Worm (Caenorhabditis elegans) whole organism, L1 larva: ENCODE data around the gene oac-42.

Experiments used
- C04F5.9 ChIP-seq: sonication (generic microtip); optimal IDR thresholded peaks from 2 replicates; lab custom pipeline; 2016; ENCODE audit warnings: missing genetic modification characterization, missing compliant biosample characterization
- C16A3.4 ChIP-seq: fragments of 150-350 bp; optimal IDR thresholded peaks from 2 replicates; lab custom pipeline; 2014; ENCODE audit warnings: missing biosample characterization, missing genetic modification characterization
- C34B4.2 ChIP-seq: sonication (generic microtip); optimal IDR thresholded peaks from 2 replicates; lab custom pipeline; 2017; ENCODE audit warnings: mild to moderate bottlenecking, missing genetic modification characterization, missing compliant biosample characterization
- F16B12.6 ChIP-seq: fragments of 150-350 bp; optimal IDR thresholded peaks from 2 replicates; lab custom pipeline; 2014; ENCODE audit warnings: missing biosample characterization, missing genetic modification characterization
- Y116A8C.19 ChIP-seq: sonication (generic microtip); optimal IDR thresholded peaks from 2 replicates; lab custom pipeline; 2016; ENCODE audit warnings: missing compliant biosample characterization, missing genetic modification characterization, borderline replicate concordance
- aly-2 ChIP-seq: fragments of 150-350 bp; optimal IDR thresholded peaks from 2 replicates; lab custom pipeline; 2014; ENCODE audit warnings: missing biosample characterization, missing genetic modification characterization
- blmp-1 ChIP-seq: fragments of 150-350 bp; optimal IDR thresholded peaks from 2 replicates; lab custom pipeline; 2014; ENCODE audit warnings: missing biosample characterization, missing genetic modification characterization
- ceh-63 ChIP-seq: fragments of 200-800 bp; sonication (Bioruptor generic); optimal IDR thresholded peaks from 2 replicates; lab custom pipeline; 2018; ENCODE audit warnings: mild to moderate bottlenecking, missing genetic modification characterization, missing compliant biosample characterization
- ceh-8 ChIP-seq: fragments of 200-800 bp; sonication (Bioruptor generic); optimal IDR thresholded peaks from 2 replicates; lab custom pipeline; 2018; ENCODE audit warnings: mild to moderate bottlenecking, missing genetic modification characterization, moderate library complexity, missing compliant biosample characterization
- ceh-88 ChIP-seq: fragments of 200-800 bp; sonication (Bioruptor generic); IDR thresholded peaks from 2 replicates; pipeline ENCODE4 v1.3.6; 2022; ENCODE audit warnings: missing genetic modification characterization, missing compliant biosample characterization
- ces-1 ChIP-seq: fragments of 150-350 bp; optimal IDR thresholded peaks from 2 replicates; lab custom pipeline; 2014; ENCODE audit warnings: missing biosample characterization, missing genetic modification reagents, missing genetic modification characterization
- dpl-1 ChIP-seq, 3 experiments: fragments of 150-350 bp in 2 of 3; sonication (generic microtip) in 1 of 3; optimal IDR thresholded peaks; 2 replicates each; lab custom pipeline; 2014 to 2017; ENCODE audit warnings: missing biosample characterization in 3 of 3, missing genetic modification characterization in 3 of 3, missing genetic modification reagents in 3 of 3
- efl-3 ChIP-seq: fragments of 200-800 bp; sonication (Bioruptor generic); optimal IDR thresholded peaks from 2 replicates; lab custom pipeline; 2018; ENCODE audit warnings: mild to moderate bottlenecking, missing genetic modification characterization, missing compliant biosample characterization
- egl-13 ChIP-seq: sonication (generic microtip); optimal IDR thresholded peaks from 2 replicates; lab custom pipeline; 2016; ENCODE audit warnings: missing genotype, missing genetic modification reagents, missing genetic modification characterization, missing compliant biosample characterization
- elt-2 ChIP-seq: sonication (generic microtip); optimal IDR thresholded peaks from 2 replicates; lab custom pipeline; 2016; ENCODE audit warnings: missing genetic modification characterization, mild to moderate bottlenecking, inconsistent platforms, missing compliant biosample characterization, missing genetic modification reagents
- fkh-10 ChIP-seq: sonication (generic microtip); optimal IDR thresholded peaks from 2 replicates; lab custom pipeline; 2017; ENCODE audit warnings: missing biosample characterization, missing genetic modification reagents, missing genetic modification characterization
- fkh-4 ChIP-seq: sonication (generic microtip); optimal IDR thresholded peaks from 2 replicates; lab custom pipeline; 2016; ENCODE audit warnings: missing compliant biosample characterization, missing genetic modification characterization, borderline replicate concordance
- hlh-4 ChIP-seq: sonication (generic microtip); optimal IDR thresholded peaks from 2 replicates; lab custom pipeline; 2016; ENCODE audit warnings: mild to moderate bottlenecking, missing genetic modification characterization, missing compliant biosample characterization
- isw-1 ChIP-seq: fragments of 200-800 bp; sonication (Bioruptor generic); IDR thresholded peaks from 2 replicates; pipeline ENCODE4 v1.3.6; 2022; ENCODE audit warnings: missing genetic modification characterization, missing compliant biosample characterization
- lin-13 ChIP-seq: fragments of 150-350 bp; optimal IDR thresholded peaks from 2 replicates; lab custom pipeline; 2014; ENCODE audit warnings: missing biosample characterization, missing genetic modification reagents, missing genetic modification characterization
- lin-14 ChIP-seq: fragments of 200-800 bp; sonication (Bioruptor generic); optimal IDR thresholded peaks from 2 replicates; lab custom pipeline; 2018; ENCODE audit warnings: mild to moderate bottlenecking, missing genetic modification characterization, moderate library complexity, missing compliant biosample characterization
- lin-35 ChIP-seq, 2 experiments: fragments of 150-350 bp; optimal IDR thresholded peaks; 2 replicates each; lab custom pipeline; 2014; ENCODE audit warnings: missing biosample characterization in 2 of 2, missing genetic modification characterization in 2 of 2, missing genetic modification reagents in 2 of 2
- lin-39 ChIP-seq: fragments of 150-350 bp; optimal IDR thresholded peaks from 2 replicates; lab custom pipeline; 2014; ENCODE audit warnings: missing biosample characterization, missing genetic modification reagents, missing genetic modification characterization
- lir-3 ChIP-seq: sonication (generic microtip); optimal IDR thresholded peaks from 2 replicates; lab custom pipeline; 2016; ENCODE audit warnings: mild to moderate bottlenecking, missing genetic modification characterization, moderate library complexity, missing compliant biosample characterization; ENCODE audit not compliant: poor library complexity
- lsy-2 ChIP-seq, 2 experiments: fragments of 150-350 bp; optimal IDR thresholded peaks; 2 replicates each; lab custom pipeline; 2014; ENCODE audit warnings: missing biosample characterization in 2 of 2, missing genetic modification characterization in 2 of 2
- mdl-1 ChIP-seq, 2 experiments: fragments of 150-350 bp; optimal IDR thresholded peaks; 2 replicates each; lab custom pipeline; 2014 to 2017; ENCODE audit warnings: missing biosample characterization in 2 of 2, missing genetic modification characterization in 2 of 2, inconsistent platforms in 1 of 2
- nhr-11 ChIP-seq: fragments of 150-350 bp; optimal IDR thresholded peaks from 2 replicates; lab custom pipeline; 2014; ENCODE audit warnings: missing biosample characterization, missing genetic modification characterization
- nhr-19 ChIP-seq: fragments of 200-800 bp; sonication (Bioruptor generic); conservative IDR thresholded peaks from 2 replicates; pipeline ENCODE4 v1.3.6; 2022; ENCODE audit warnings: missing genetic modification characterization, missing compliant biosample characterization
- nhr-20 ChIP-seq: sonication (generic microtip); optimal IDR thresholded peaks from 2 replicates; lab custom pipeline; 2016; ENCODE audit warnings: mild to moderate bottlenecking, missing genetic modification characterization, missing compliant biosample characterization
- nhr-28 ChIP-seq: fragments of 150-350 bp; optimal IDR thresholded peaks from 2 replicates; lab custom pipeline; 2014; ENCODE audit warnings: missing biosample characterization, missing genetic modification characterization
- nhr-84 ChIP-seq: sonication (generic microtip); optimal IDR thresholded peaks from 2 replicates; lab custom pipeline; 2017; ENCODE audit warnings: missing biosample characterization, missing genetic modification characterization
- nhr-85 ChIP-seq: sonication (generic microtip); peaks from one replicate; lab custom pipeline; 2016; ENCODE audit warnings: missing genetic modification characterization, inconsistent platforms, missing compliant biosample characterization
- rnt-1 ChIP-seq: sonication (generic microtip); optimal IDR thresholded peaks from 2 replicates; lab custom pipeline; 2016; ENCODE audit warnings: mild to moderate bottlenecking, missing genetic modification characterization, moderate library complexity, missing compliant biosample characterization
- sox-4 ChIP-seq: sonication (generic microtip); optimal IDR thresholded peaks from 2 replicates; lab custom pipeline; 2016; ENCODE audit warnings: missing genetic modification characterization, missing compliant biosample characterization
- sptf-1 ChIP-seq: fragments of 150-350 bp; optimal IDR thresholded peaks from 2 replicates; lab custom pipeline; 2014; ENCODE audit warnings: missing biosample characterization, missing genetic modification characterization
- sup-37 ChIP-seq: fragments of 200-800 bp; sonication (Bioruptor generic); optimal IDR thresholded peaks from 2 replicates; lab custom pipeline; 2018; ENCODE audit warnings: mild to moderate bottlenecking, missing genetic modification characterization, missing compliant biosample characterization
- tlp-1 ChIP-seq: fragments of 150-350 bp; optimal IDR thresholded peaks from 2 replicates; lab custom pipeline; 2014; ENCODE audit warnings: missing biosample characterization, missing genetic modification characterization
- unc-130 ChIP-seq: fragments of 150-350 bp; optimal IDR thresholded peaks from 2 replicates; lab custom pipeline; 2017; ENCODE audit warnings: missing biosample characterization, missing genetic modification characterization, inconsistent platforms
- unc-62 ChIP-seq: fragments of 150-350 bp; optimal IDR thresholded peaks from 2 replicates; lab custom pipeline; 2014; ENCODE audit warnings: missing biosample characterization, missing genetic modification reagents, missing genetic modification characterization
- unc-98 ChIP-seq: fragments of 200-800 bp; sonication (Bioruptor generic); IDR thresholded peaks from 2 replicates; pipeline ENCODE4 v1.3.6; 2022; ENCODE audit warnings: missing genetic modification characterization, missing compliant biosample characterization
- xbp-1 ChIP-seq: sonication (generic microtip); optimal IDR thresholded peaks from 2 replicates; lab custom pipeline; 2016; ENCODE audit warnings: missing genetic modification characterization, missing compliant biosample characterization
- zag-1 ChIP-seq: fragments of 150-350 bp; optimal IDR thresholded peaks from 2 replicates; lab custom pipeline; 2014; ENCODE audit warnings: missing biosample characterization, missing genetic modification characterization
- zip-4 ChIP-seq: fragments of 200-800 bp; sonication (Bioruptor generic); optimal IDR thresholded peaks from 2 replicates; lab custom pipeline; 2018; ENCODE audit warnings: mild to moderate bottlenecking, missing genetic modification characterization, moderate library complexity, missing compliant biosample characterization
- ztf-4 ChIP-seq: fragments of 150-350 bp; optimal IDR thresholded peaks from 2 replicates; lab custom pipeline; 2014; ENCODE audit warnings: missing biosample characterization, missing genetic modification characterization

The oac-42 gene

ce11 chrV:15880705-15881104, 3.9 kb downstream of the oac-42 start (continued):
- peak; percentile 43 for TF ChIP-seq nhr-19 (GFP tag; lab: Robert Waterston, UW)
- TF ChIP-seq C04F5.9 (tag; lab: Kevin White, UChicago): no peak

ce11 chrV:15880033-15880432, 4.6 kb downstream of the oac-42 start:
- TF ChIP-seq lin-35 (GFP tag; optimal IDR thresholded peaks at IDR 0.05; lab: Kevin White, UChicago) (peak in 1 of 2 experiments; percentile 9), lin-13 (GFP tag; lab: Kevin White, UChicago) (no peak), elt-2 (tag; lab: Kevin White, UChicago) (peak; percentile 39)

ce11 chrV:15879508-15879907, 5.1 kb downstream of the oac-42 start, which contains the start of gene nhr-84:
Gene nhr-84 (minus strand): TSS chrV:15879608.
- no peak for TF ChIP-seq unc-62 (GFP tag; lab: Kevin White, UChicago)
- TF ChIP-seq mdl-1 (tag; optimal IDR thresholded peaks at IDR 0.05; lab: Kevin White, UChicago): no peak
- TF ChIP-seq ceh-63 (GFP tag; lab: Kevin White, UChicago): no peak
- TF ChIP-seq hlh-4 (tag; lab: Kevin White, UChicago): no peak
- no peak for TF ChIP-seq egl-13 (tag; lab: Kevin White, UChicago)
- TF ChIP-seq nhr-84 (tag; lab: Kevin White, UChicago): no peak
- no peak for TF ChIP-seq nhr-28 (tag; lab: Kevin White, UChicago)
- TF ChIP-seq dpl-1 (GFP tag; optimal IDR thresholded peaks at IDR 0.05; lab: Kevin White, UChicago): no peak
- no peak for TF ChIP-seq unc-130 (tag; lab: Kevin White, UChicago)

- no peak for TF ChIP-seq lsy-2 (tag; optimal IDR thresholded peaks at IDR 0.05; lab: Kevin White, UChicago)
- TF ChIP-seq lin-14 (GFP tag; lab: Kevin White, UChicago): no peak
- TF ChIP-seq efl-3 (GFP tag; lab: Kevin White, UChicago): no peak
- TF ChIP-seq aly-2 (tag; lab: Kevin White, UChicago): no peak
- no peak for TF ChIP-seq zag-1 (tag; lab: Kevin White, UChicago)
- no peak for TF ChIP-seq sox-4
- TF ChIP-seq fkh-10 (GFP tag; lab: Kevin White, UChicago): no peak
- TF ChIP-seq ceh-88: no peak
- TF ChIP-seq zip-4 (GFP tag; lab: Kevin White, UChicago): no peak
- no peak for TF ChIP-seq nhr-84 (tag; lab: Kevin White, UChicago)
These were observed 8.3 kb downstream of the oac-42 start, which contains the start of gene nhr-102 for ce11 chrV:15876308-15876707. Gene nhr-102 (minus strand): TSS chrV:15876408.

- TF ChIP-seq Y116A8C.19 (tag; lab: Kevin White, UChicago) (no peak), fkh-4 (tag; lab: Kevin White, UChicago) (no peak), xbp-1 (tag; lab: Kevin White, UChicago) (peak; percentile 64), unc-62 (GFP tag; lab: Kevin White, UChicago) (no peak), egl-13 (tag; lab: Kevin White, UChicago) (peak; percentile 52), blmp-1 (no peak), unc-98 (GFP tag; lab: Robert Waterston, UW) (no peak), ceh-8 (GFP tag; lab: Kevin White, UChicago) (peak; percentile 57), zip-4 (GFP tag; lab: Kevin White, UChicago) (peak; percentile 18), sup-37 (peak; percentile 22), C34B4.2 (tag; lab: Kevin White, UChicago) (no peak), sptf-1 (tag; lab: Kevin White, UChicago) (no peak), lin-35 (GFP tag; optimal IDR thresholded peaks at IDR 0.05; lab: Kevin White, UChicago) (peak; percentile 52 to 82), lin-39 (tag; lab: Kevin White, UChicago) (no peak), F16B12.6 (no peak), C16A3.4 (tag; lab: Kevin White, UChicago) (peak; percentile 78), fkh-10 (GFP tag; lab: Kevin White, UChicago) (peak; percentile 34), nhr-85 (tag; lab: Kevin White, UChicago) (peak; percentile 79), nhr-20 (tag; lab: Kevin White, UChicago) (peak; percentile 75), isw-1 (GFP tag; lab: Robert Waterston, UW) (peak; percentile 38), ceh-88 (0 out of 2 replicates have a peak, but pooled peaks have one; percentile 11), ces-1 (no peak), lir-3 (tag; lab: Kevin White, UChicago) (peak; percentile 8), rnt-1 (tag; lab: Kevin White, UChicago) (peak; percentile 78), tlp-1 (tag; lab: Kevin White, UChicago) (no peak), C04F5.9 (tag; lab: Kevin White, UChicago) (no peak), ztf-4 (peak; percentile 8), unc-130 (tag; lab: Kevin White, UChicago) (peak; percentile 35), nhr-11 (no peak)
These were observed 10.8 kb downstream of the oac-42 start for ce11 chrV:15873762-15874161.
